Fruit fly (Drosophila melanogaster): ENCODE results near the gene lectin-37Da.

DNA sequence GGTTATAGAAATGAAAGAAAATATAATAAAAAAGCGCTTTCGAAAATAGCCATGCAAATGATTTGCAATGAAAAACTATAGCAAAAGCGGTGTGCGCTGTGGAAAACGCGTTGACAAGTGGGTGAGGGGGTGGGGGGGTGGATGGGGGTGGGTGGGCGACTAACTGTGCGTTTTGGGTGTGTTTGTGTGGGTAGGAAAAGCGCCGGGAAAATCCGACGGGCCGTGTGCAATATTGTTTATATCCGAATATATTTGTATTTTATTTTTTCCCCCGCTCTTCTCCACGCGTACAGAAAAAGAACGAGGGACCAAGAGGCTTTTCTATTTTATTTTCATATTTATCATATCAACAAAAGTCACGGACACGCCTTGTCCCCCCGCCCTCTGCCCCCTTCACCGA, 11.7 kb upstream of the lectin-37Da start:
- TF ChIP-seq CTCF (optimal IDR thresholded peaks at IDR 0.05) (no peak), CG8478 (optimal IDR thresholded peaks at IDR 0.05) (no peak)
